Fruit fly (Drosophila melanogaster) whole organism, prepupa: Measurements from ENCODE around the gene wts.

ENCODE experiments used
- Blimp-1 ChIP-seq: fragments of 200-800 bp; sonication (Bioruptor generic); optimal IDR thresholded peaks from 3 replicates; lab custom pipeline; 2017; ENCODE audit warnings: missing biosample characterization, missing genetic modification characterization, mild to moderate bottlenecking, moderate library complexity, missing genetic modification reagents
- CG10631 ChIP-seq: fragments of 200-800 bp; sonication (Bioruptor generic); optimal IDR thresholded peaks from 2 replicates; lab custom pipeline; 2016; ENCODE audit warnings: missing biosample characterization, missing genetic modification characterization
- CG10669 ChIP-seq: fragments of 200-800 bp; sonication (Bioruptor generic); optimal IDR thresholded peaks from 3 replicates; lab custom pipeline; 2018; ENCODE audit warnings: missing biosample characterization, mild to moderate bottlenecking, missing genetic modification characterization, moderate library complexity
- CG11294 ChIP-seq: fragments of 200-800 bp; sonication (Bioruptor generic); IDR thresholded peaks from 2 replicates; pipeline ENCODE4 v1.3.6; 2022; ENCODE audit warnings: missing biosample characterization, missing genetic modification characterization
- CG11762 ChIP-seq: fragments of 200-800 bp; sonication (Bioruptor generic); optimal IDR thresholded peaks from 3 replicates; lab custom pipeline; 2016; ENCODE audit warnings: missing biosample characterization, missing genetic modification characterization; ENCODE audit not compliant: insufficient read depth
- CG15336 ChIP-seq: fragments of 200-800 bp; sonication (Bioruptor generic); IDR thresholded peaks from 2 replicates; pipeline ENCODE4 v1.3.6; 2022; ENCODE audit warnings: missing biosample characterization, missing genetic modification characterization
- CG1621 ChIP-seq: fragments of 200-800 bp; sonication (Bioruptor generic); optimal IDR thresholded peaks from 3 replicates; lab custom pipeline; 2018; ENCODE audit warnings: missing biosample characterization, mild to moderate bottlenecking, missing genetic modification characterization
- CG16779 ChIP-seq: fragments of 200-800 bp; sonication (Bioruptor generic); optimal IDR thresholded peaks from 3 replicates; lab custom pipeline; 2017; ENCODE audit warnings: missing biosample characterization, mild to moderate bottlenecking, missing genetic modification characterization
- CG32006 ChIP-seq: fragments of 200-800 bp; sonication (Bioruptor generic); optimal IDR thresholded peaks from 3 replicates; lab custom pipeline; 2017; ENCODE audit warnings: missing biosample characterization, mild to moderate bottlenecking, missing genetic modification characterization
- CG3919 ChIP-seq: fragments of 200-800 bp; sonication (Bioruptor generic); optimal IDR thresholded peaks from 3 replicates; lab custom pipeline; 2016; ENCODE audit warnings: missing biosample characterization, missing genetic modification characterization
- CG6163 ChIP-seq: fragments of 200-800 bp; sonication (Bioruptor generic); IDR thresholded peaks from 3 replicates; pipeline ENCODE4 v1.3.6; 2022; ENCODE audit warnings: missing biosample characterization, missing genetic modification characterization
- CG6276 ChIP-seq: fragments of 200-800 bp; sonication (Bioruptor generic); optimal IDR thresholded peaks from 2 replicates; lab custom pipeline; 2017; ENCODE audit warnings: missing biosample characterization, mild to moderate bottlenecking, missing genetic modification characterization
- CG6792 ChIP-seq: fragments of 200-800 bp; sonication (Bioruptor generic); optimal IDR thresholded peaks from 3 replicates; lab custom pipeline; 2016; ENCODE audit warnings: missing biosample characterization, missing genetic modification characterization
- CG6808 ChIP-seq: fragments of 200-800 bp; sonication (Bioruptor generic); optimal IDR thresholded peaks from 3 replicates; lab custom pipeline; 2017; ENCODE audit warnings: missing biosample characterization, missing genetic modification characterization, mild to moderate bottlenecking, moderate library complexity, missing genetic modification reagents
- CG6854 ChIP-seq: fragments of 200-800 bp; sonication (Bioruptor generic); optimal IDR thresholded peaks from 2 replicates; lab custom pipeline; 2017; ENCODE audit warnings: missing biosample characterization, mild to moderate bottlenecking, missing genetic modification characterization
- CG7368 ChIP-seq: fragments of 200-800 bp; sonication (Bioruptor generic); optimal IDR thresholded peaks from 3 replicates; lab custom pipeline; 2016; ENCODE audit warnings: missing biosample characterization, missing genetic modification characterization
- CG8119 ChIP-seq: fragments of 200-800 bp; sonication (Bioruptor generic); IDR thresholded peaks from 3 replicates; pipeline ENCODE4 v1.3.6; 2022; ENCODE audit warnings: missing biosample characterization, missing genetic modification characterization
- CG8319 ChIP-seq: fragments of 200-800 bp; sonication (Bioruptor generic); optimal IDR thresholded peaks from 3 replicates; lab custom pipeline; 2016; ENCODE audit warnings: missing biosample characterization, missing genetic modification characterization
- CG8632 ChIP-seq: fragments of 200-800 bp; sonication (Bioruptor generic); optimal IDR thresholded peaks from 3 replicates; lab custom pipeline; 2016; ENCODE audit warnings: missing biosample characterization, missing genetic modification characterization
- Eip75B ChIP-seq: fragments of 200-800 bp; sonication (Bioruptor generic); optimal IDR thresholded peaks from 3 replicates; lab custom pipeline; 2016; ENCODE audit warnings: missing biosample characterization, missing genetic modification characterization
- Eip78C ChIP-seq: fragments of 200-800 bp; sonication (Bioruptor generic); peaks from one replicate; lab custom pipeline; 2016; ENCODE audit warnings: missing biosample characterization, missing genetic modification characterization
- Eip93F ChIP-seq: fragments of 200-800 bp; sonication (Bioruptor generic); optimal IDR thresholded peaks from 2 replicates; lab custom pipeline; 2016; ENCODE audit warnings: missing biosample characterization, mild to moderate bottlenecking, missing genetic modification characterization
- Ets21C ChIP-seq: fragments of 200-800 bp; sonication (Bioruptor generic); optimal IDR thresholded peaks from 3 replicates; lab custom pipeline; 2016; ENCODE audit warnings: missing biosample characterization, missing genetic modification characterization
- Ets96B ChIP-seq: fragments of 200-800 bp; optimal IDR thresholded peaks from 2 replicates; lab custom pipeline; 2019; ENCODE audit warnings: missing biosample characterization, mild to moderate bottlenecking, missing genetic modification characterization, moderate library complexity
- Gug ChIP-seq: fragments of 200-800 bp; sonication (Bioruptor generic); IDR thresholded peaks from 2 replicates; pipeline ENCODE4 v1.3.6; 2022; ENCODE audit warnings: missing biosample characterization, missing genetic modification characterization
- Hr38 ChIP-seq: sonication (Bioruptor generic); optimal IDR thresholded peaks from 2 replicates; lab custom pipeline; 2016; ENCODE audit warnings: missing biosample characterization, missing genetic modification characterization
- Hr39 ChIP-seq: fragments of 200-800 bp; sonication (Bioruptor generic); optimal IDR thresholded peaks from 2 replicates; lab custom pipeline; 2016; ENCODE audit warnings: missing biosample characterization, missing genetic modification characterization
- Hr4 ChIP-seq: fragments of 200-800 bp; sonication (Bioruptor generic); optimal IDR thresholded peaks from 3 replicates; lab custom pipeline; 2016; ENCODE audit warnings: missing biosample characterization, missing genetic modification characterization
- Met ChIP-seq: fragments of 200-800 bp; sonication (Bioruptor generic); optimal IDR thresholded peaks from 3 replicates; lab custom pipeline; 2016; ENCODE audit warnings: missing biosample characterization, missing genetic modification characterization
- Sox14 ChIP-seq: fragments of 200-800 bp; sonication (Bioruptor generic); optimal IDR thresholded peaks from 3 replicates; lab custom pipeline; 2016; ENCODE audit warnings: missing biosample characterization, missing genetic modification characterization
- achi ChIP-seq: fragments of 200-800 bp; sonication (Bioruptor generic); optimal IDR thresholded peaks from 3 replicates; lab custom pipeline; 2016; ENCODE audit warnings: missing biosample characterization, missing genetic modification characterization
- acj6 ChIP-seq: fragments of 200-800 bp; sonication (Bioruptor generic); optimal IDR thresholded peaks from 3 replicates; lab custom pipeline; 2016; ENCODE audit warnings: missing biosample characterization, missing genetic modification characterization
- cyc ChIP-seq: fragments of 200-800 bp; sonication (Bioruptor generic); optimal IDR thresholded peaks from 3 replicates; lab custom pipeline; 2016; ENCODE audit warnings: missing biosample characterization, missing genetic modification characterization
- dac ChIP-seq: fragments of 200-800 bp; sonication (Bioruptor generic); optimal IDR thresholded peaks from 2 replicates; lab custom pipeline; 2017; ENCODE audit warnings: missing biosample characterization, mild to moderate bottlenecking, missing genetic modification characterization
- dsx ChIP-seq: fragments of 200-800 bp; optimal IDR thresholded peaks from 3 replicates; lab custom pipeline; 2019; ENCODE audit warnings: missing biosample characterization, mild to moderate bottlenecking, missing genetic modification characterization, moderate library complexity; ENCODE audit not compliant: poor library complexity, severe bottlenecking
- eg ChIP-seq: fragments of 200-800 bp; sonication (Bioruptor generic); IDR thresholded peaks from 3 replicates; pipeline ENCODE4 v1.3.6; 2022; ENCODE audit warnings: missing biosample characterization, missing genetic modification characterization
- esn ChIP-seq: fragments of 200-800 bp; sonication (Bioruptor generic); optimal IDR thresholded peaks from 2 replicates; lab custom pipeline; 2016; ENCODE audit warnings: missing biosample characterization, mild to moderate bottlenecking, missing genetic modification characterization, moderate library complexity
- fd59A ChIP-seq: fragments of 200-800 bp; sonication (Bioruptor generic); optimal IDR thresholded peaks from 2 replicates; lab custom pipeline; 2017; ENCODE audit warnings: missing biosample characterization, mild to moderate bottlenecking, missing genetic modification characterization, missing genetic modification reagents
- fd85E ChIP-seq: fragments of 200-800 bp; sonication (Bioruptor generic); optimal IDR thresholded peaks from 3 replicates; lab custom pipeline; 2016; ENCODE audit warnings: missing biosample characterization, missing genetic modification characterization
- fkh ChIP-seq: fragments of 200-800 bp; sonication (Bioruptor generic); optimal IDR thresholded peaks from 3 replicates; lab custom pipeline; 2017; ENCODE audit warnings: missing biosample characterization, mild to moderate bottlenecking, missing genetic modification characterization, moderate library complexity
- lz ChIP-seq: fragments of 200-800 bp; sonication (Bioruptor generic); optimal IDR thresholded peaks from 3 replicates; lab custom pipeline; 2016; ENCODE audit warnings: missing biosample characterization, missing genetic modification characterization
- net ChIP-seq: fragments of 200-800 bp; sonication (Bioruptor generic); optimal IDR thresholded peaks from 3 replicates; lab custom pipeline; 2016; ENCODE audit warnings: missing biosample characterization, missing genetic modification characterization
- pdm3 ChIP-seq: fragments of 200-800 bp; sonication (Bioruptor generic); optimal IDR thresholded peaks from 3 replicates; lab custom pipeline; 2016; ENCODE audit warnings: missing biosample characterization, missing genetic modification characterization
- spab ChIP-seq: fragments of 200-800 bp; sonication (Bioruptor generic); optimal IDR thresholded peaks from 2 replicates; lab custom pipeline; 2017; ENCODE audit warnings: missing biosample characterization, mild to moderate bottlenecking, missing genetic modification characterization, missing genetic modification reagents
- svp ChIP-seq: fragments of 200-800 bp; sonication (Bioruptor generic); peaks from one replicate; lab custom pipeline; 2016; ENCODE audit warnings: missing biosample characterization, missing genetic modification characterization
- topi ChIP-seq: fragments of 200-800 bp; sonication (Bioruptor generic); optimal IDR thresholded peaks from 3 replicates; lab custom pipeline; 2016; ENCODE audit warnings: missing biosample characterization, missing genetic modification characterization
- vri ChIP-seq: fragments of 200-800 bp; sonication (Bioruptor generic); optimal IDR thresholded peaks from 3 replicates; lab custom pipeline; 2016; ENCODE audit warnings: missing biosample characterization, mild to moderate bottlenecking, missing genetic modification characterization

wts gene

dm6 chr3R:30758725-30759714 lies 47.4 kb downstream of the wts start (continued):
- TF ChIP-seq CG8319 (GFP tag; lab: Kevin White, UChicago): no peak
- TF ChIP-seq vri (GFP tag; lab: Kevin White, UChicago): no peak
- TF ChIP-seq dac (GFP tag; lab: Kevin White, UChicago): no peak
- no peak for TF ChIP-seq CG1621
- no peak for TF ChIP-seq CG6792 (GFP tag; lab: Kevin White, UChicago)
- no peak for TF ChIP-seq topi (GFP tag; lab: Kevin White, UChicago)
- no peak for TF ChIP-seq CG10631 (GFP tag; lab: Kevin White, UChicago)
- TF ChIP-seq net: no peak
- peak; percentile 9 for TF ChIP-seq Met
- no peak for TF ChIP-seq CG7368 (GFP tag; lab: Kevin White, UChicago)
- TF ChIP-seq Eip78C (GFP tag; lab: Kevin White, UChicago): peak; percentile 49
- no peak for TF ChIP-seq Hr4
- no peak for TF ChIP-seq eg (GFP tag; lab: Robert Waterston, UW)
- no peak for TF ChIP-seq lz
- peak; percentile 14 for TF ChIP-seq achi
- no peak for TF ChIP-seq fkh
- no peak for TF ChIP-seq CG6854 (GFP tag; lab: Kevin White, UChicago)
- TF ChIP-seq Eip75B (GFP tag; lab: Kevin White, UChicago): no peak
- TF ChIP-seq CG11762 (GFP tag; lab: Kevin White, UChicago): no peak
- TF ChIP-seq CG3919 (GFP tag; lab: Kevin White, UChicago): peak; percentile 43
- no peak for TF ChIP-seq Hr39 (GFP tag; lab: Kevin White, UChicago)
- TF ChIP-seq CG15336 (GFP tag; lab: Robert Waterston, UW): no peak
- no peak for TF ChIP-seq Blimp-1 (GFP tag; lab: Kevin White, UChicago)
- no peak for TF ChIP-seq CG8632 (GFP tag; lab: Kevin White, UChicago)
- TF ChIP-seq Ets21C (GFP tag; lab: Kevin White, UChicago): no peak
- no peak for TF ChIP-seq CG6808 (GFP tag; lab: Kevin White, UChicago)
- peak; percentile 1 for TF ChIP-seq cyc
- TF ChIP-seq pdm3 (GFP tag; lab: Kevin White, UChicago): no peak
- no peak for TF ChIP-seq CG6276 (GFP tag; lab: Kevin White, UChicago)
- TF ChIP-seq spab: peak; percentile 20
- TF ChIP-seq fd85E (GFP tag; lab: Kevin White, UChicago): no peak
- no peak for TF ChIP-seq Sox14 (GFP tag; lab: Kevin White, UChicago)
- TF ChIP-seq Eip93F (GFP tag; lab: Kevin White, UChicago): no peak
- TF ChIP-seq Ets96B: no peak

dm6 chr3R:30756191-30756590 lies 50.2 kb downstream of the wts start:
- TF ChIP-seq Blimp-1 (GFP tag; lab: Kevin White, UChicago): no peak
- peak; percentile 7 for TF ChIP-seq dsx (GFP tag; lab: Kevin White, UChicago)
- no peak for TF ChIP-seq CG15336 (GFP tag; lab: Robert Waterston, UW)
- no peak for TF ChIP-seq Gug (GFP tag; lab: Robert Waterston, UW)
- peak; percentile 2 for TF ChIP-seq Eip75B (GFP tag; lab: Kevin White, UChicago)
- no peak for TF ChIP-seq Sox14 (GFP tag; lab: Kevin White, UChicago)
- no peak for TF ChIP-seq Hr38 (GFP tag; lab: Kevin White, UChicago)
- TF ChIP-seq CG3919 (GFP tag; lab: Kevin White, UChicago): peak; percentile 14
- no peak for TF ChIP-seq CG7368 (GFP tag; lab: Kevin White, UChicago)
- TF ChIP-seq esn: peak; percentile 0
- TF ChIP-seq CG10669 (GFP tag; lab: Kevin White, UChicago): peak; percentile 11
- TF ChIP-seq CG11294 (GFP tag; lab: Robert Waterston, UW): no peak
- no peak for TF ChIP-seq CG6854 (GFP tag; lab: Kevin White, UChicago)
- peak; percentile 1 for TF ChIP-seq CG6792 (GFP tag; lab: Kevin White, UChicago)
- peak; percentile 4 for TF ChIP-seq fd59A (GFP tag; lab: Kevin White, UChicago)
- TF ChIP-seq Eip78C (GFP tag; lab: Kevin White, UChicago): peak; percentile 69
- no peak for TF ChIP-seq fd85E (GFP tag; lab: Kevin White, UChicago)
- TF ChIP-seq CG1621: no peak
- peak; percentile 69 for TF ChIP-seq svp
- no peak for TF ChIP-seq CG8319 (GFP tag; lab: Kevin White, UChicago)
- TF ChIP-seq CG8632 (GFP tag; lab: Kevin White, UChicago): no peak
- TF ChIP-seq Eip93F (GFP tag; lab: Kevin White, UChicago): no peak
- peak; percentile 15 for TF ChIP-seq Ets96B
- TF ChIP-seq acj6 (GFP tag; lab: Kevin White, UChicago): no peak
- no peak for TF ChIP-seq topi (GFP tag; lab: Kevin White, UChicago)
- no peak for TF ChIP-seq CG32006 (GFP tag; lab: Kevin White, UChicago)
- TF ChIP-seq CG10631 (GFP tag; lab: Kevin White, UChicago): no peak
- no peak for TF ChIP-seq achi
- no peak for TF ChIP-seq CG8119 (GFP tag; lab: Robert Waterston, UW)
- peak; percentile 59; the same call in 2 of the 3 replicates for TF ChIP-seq CG6163 (GFP tag; lab: Robert Waterston, UW)
- TF ChIP-seq CG16779 (tag; lab: Kevin White, UChicago): no peak
